Worm (Caenorhabditis elegans) whole organism, L1 larva: ENCODE data around the gene F54H5.5.

Source experiments
- C04F5.9 ChIP-seq: sonication (generic microtip); optimal IDR thresholded peaks from 2 replicates; lab custom pipeline; 2016; ENCODE audit warnings: missing genetic modification characterization, missing compliant biosample characterization
- F16B12.6 ChIP-seq: fragments of 150-350 bp; optimal IDR thresholded peaks from 2 replicates; lab custom pipeline; 2014; ENCODE audit warnings: missing biosample characterization, missing genetic modification characterization
- aha-1 ChIP-seq: fragments of 150-350 bp; optimal IDR thresholded peaks from 2 replicates; lab custom pipeline; 2014; ENCODE audit warnings: missing biosample characterization, missing genetic modification characterization
- ama-1 ChIP-seq: fragments of 150-350 bp; optimal IDR thresholded peaks from 2 replicates; lab custom pipeline; 2014
- blmp-1 ChIP-seq: fragments of 150-350 bp; optimal IDR thresholded peaks from 2 replicates; lab custom pipeline; 2014; ENCODE audit warnings: missing biosample characterization, missing genetic modification characterization
- ceh-63 ChIP-seq: fragments of 200-800 bp; sonication (Bioruptor generic); optimal IDR thresholded peaks from 2 replicates; lab custom pipeline; 2018; ENCODE audit warnings: mild to moderate bottlenecking, missing genetic modification characterization, missing compliant biosample characterization
- ceh-82 ChIP-seq, 3 experiments: fragments of 150-350 bp in 1 of 3; sonication (generic microtip) in 2 of 3; optimal IDR thresholded peaks; 2 replicates each; lab custom pipeline; 2014 to 2017; ENCODE audit warnings: missing biosample characterization in 3 of 3, missing genetic modification characterization in 3 of 3
- dsc-1 ChIP-seq: sonication (generic microtip); optimal IDR thresholded peaks from 2 replicates; lab custom pipeline; 2016; ENCODE audit warnings: mild to moderate bottlenecking, missing genetic modification characterization, missing compliant biosample characterization
- efl-1 ChIP-seq, 4 experiments: fragments of 150-350 bp; optimal IDR thresholded peaks in 3 of 4; peaks in 1 of 4; 1 replicate in 1 of 4; 2 replicates in 3 of 4; lab custom pipeline; 2014; ENCODE audit warnings: missing biosample characterization in 2 of 4, missing genetic modification characterization in 2 of 4, missing genetic modification reagents in 2 of 4
- egl-13 ChIP-seq: sonication (generic microtip); optimal IDR thresholded peaks from 2 replicates; lab custom pipeline; 2016; ENCODE audit warnings: missing genotype, missing genetic modification reagents, missing genetic modification characterization, missing compliant biosample characterization
- egl-27 ChIP-seq, 2 experiments: fragments of 150-350 bp in 1 of 2; sonication (generic microtip); optimal IDR thresholded peaks; 3 replicates each; lab custom pipeline; 2017 to 2018; ENCODE audit warnings: missing biosample characterization in 2 of 2, missing genetic modification characterization in 2 of 2, missing genetic modification reagents in 2 of 2
- elt-3 ChIP-seq, 6 experiments: fragments of 150-350 bp in 1 of 6; sonication (generic microtip); optimal IDR thresholded peaks; 2 replicates each; lab custom pipeline; 2017 to 2018; ENCODE audit warnings: missing biosample characterization in 6 of 6, missing genetic modification characterization in 6 of 6, inconsistent platforms in 1 of 6
- fkh-10 ChIP-seq: sonication (generic microtip); optimal IDR thresholded peaks from 2 replicates; lab custom pipeline; 2017; ENCODE audit warnings: missing biosample characterization, missing genetic modification reagents, missing genetic modification characterization
- fkh-4 ChIP-seq: sonication (generic microtip); optimal IDR thresholded peaks from 2 replicates; lab custom pipeline; 2016; ENCODE audit warnings: missing compliant biosample characterization, missing genetic modification characterization, borderline replicate concordance
- grh-1 ChIP-seq: fragments of 200-800 bp; sonication (Bioruptor generic); IDR thresholded peaks from 2 replicates; pipeline ENCODE4 v1.3.6; 2022; ENCODE audit warnings: missing genetic modification reagents, missing genetic modification characterization, missing compliant biosample characterization
- hlh-4 ChIP-seq: sonication (generic microtip); optimal IDR thresholded peaks from 2 replicates; lab custom pipeline; 2016; ENCODE audit warnings: mild to moderate bottlenecking, missing genetic modification characterization, missing compliant biosample characterization
- lin-14 ChIP-seq: fragments of 200-800 bp; sonication (Bioruptor generic); optimal IDR thresholded peaks from 2 replicates; lab custom pipeline; 2018; ENCODE audit warnings: mild to moderate bottlenecking, missing genetic modification characterization, moderate library complexity, missing compliant biosample characterization
- lin-15B ChIP-seq: fragments of 150-350 bp; sonication (generic microtip); optimal IDR thresholded peaks from 3 replicates; lab custom pipeline; 2014; ENCODE audit warnings: missing biosample characterization, missing genetic modification characterization
- lin-35 ChIP-seq, 2 experiments: fragments of 150-350 bp; optimal IDR thresholded peaks; 2 replicates each; lab custom pipeline; 2014; ENCODE audit warnings: missing biosample characterization in 2 of 2, missing genetic modification characterization in 2 of 2, missing genetic modification reagents in 2 of 2
- lsy-2 ChIP-seq, 2 experiments: fragments of 150-350 bp; optimal IDR thresholded peaks; 2 replicates each; lab custom pipeline; 2014; ENCODE audit warnings: missing biosample characterization in 2 of 2, missing genetic modification characterization in 2 of 2
- mab-9 ChIP-seq: fragments of 200-800 bp; sonication (Bioruptor generic); IDR thresholded peaks from 2 replicates; pipeline ENCODE4 v1.3.6; 2022; ENCODE audit warnings: missing genetic modification reagents, missing genetic modification characterization, missing compliant biosample characterization
- nhr-20 ChIP-seq: sonication (generic microtip); optimal IDR thresholded peaks from 2 replicates; lab custom pipeline; 2016; ENCODE audit warnings: mild to moderate bottlenecking, missing genetic modification characterization, missing compliant biosample characterization
- nhr-237 ChIP-seq: fragments of 150-350 bp; optimal IDR thresholded peaks from 2 replicates; lab custom pipeline; 2014; ENCODE audit warnings: missing biosample characterization, missing genetic modification characterization
- nhr-28 ChIP-seq: fragments of 150-350 bp; optimal IDR thresholded peaks from 2 replicates; lab custom pipeline; 2014; ENCODE audit warnings: missing biosample characterization, missing genetic modification characterization
- nhr-47 ChIP-seq: sonication (generic microtip); optimal IDR thresholded peaks from 2 replicates; lab custom pipeline; 2016; ENCODE audit warnings: mild to moderate bottlenecking, missing genetic modification characterization, moderate library complexity, missing compliant biosample characterization
- nhr-71 ChIP-seq: sonication (generic microtip); optimal IDR thresholded peaks from 2 replicates; lab custom pipeline; 2016; ENCODE audit warnings: mild to moderate bottlenecking, missing genetic modification characterization, moderate library complexity, missing compliant biosample characterization
- nhr-77 ChIP-seq: fragments of 150-350 bp; optimal IDR thresholded peaks from 2 replicates; lab custom pipeline; 2014; ENCODE audit warnings: missing biosample characterization, missing genetic modification characterization
- nhr-85 ChIP-seq: sonication (generic microtip); peaks from one replicate; lab custom pipeline; 2016; ENCODE audit warnings: missing genetic modification characterization, inconsistent platforms, missing compliant biosample characterization
- nhr-90 ChIP-seq: sonication (generic microtip); optimal IDR thresholded peaks from 2 replicates; lab custom pipeline; 2016; ENCODE audit warnings: mild to moderate bottlenecking, missing genetic modification characterization, missing compliant biosample characterization; ENCODE audit not compliant: poor library complexity
- pag-3 ChIP-seq: sonication (generic microtip); optimal IDR thresholded peaks from 2 replicates; lab custom pipeline; 2017; ENCODE audit warnings: missing genetic modification characterization, mild to moderate bottlenecking, missing compliant biosample characterization, antibody characterized with exemption, borderline replicate concordance; ENCODE audit not compliant: insufficient read depth
- pqm-1 ChIP-seq: sonication (generic microtip); optimal IDR thresholded peaks from 3 replicates; lab custom pipeline; 2017; ENCODE audit warnings: missing biosample characterization, missing genetic modification characterization
- rnt-1 ChIP-seq: sonication (generic microtip); optimal IDR thresholded peaks from 2 replicates; lab custom pipeline; 2016; ENCODE audit warnings: mild to moderate bottlenecking, missing genetic modification characterization, moderate library complexity, missing compliant biosample characterization
- skn-1 ChIP-seq: fragments of 150-350 bp; optimal IDR thresholded peaks from 2 replicates; lab custom pipeline; 2014; ENCODE audit warnings: missing biosample characterization, missing genetic modification characterization
- snu-23 ChIP-seq: sonication (generic microtip); optimal IDR thresholded peaks from 2 replicates; lab custom pipeline; 2016; ENCODE audit warnings: missing genetic modification characterization, missing compliant biosample characterization
- sptf-1 ChIP-seq: fragments of 150-350 bp; optimal IDR thresholded peaks from 2 replicates; lab custom pipeline; 2014; ENCODE audit warnings: missing biosample characterization, missing genetic modification characterization
- tlp-1 ChIP-seq: fragments of 150-350 bp; optimal IDR thresholded peaks from 2 replicates; lab custom pipeline; 2014; ENCODE audit warnings: missing biosample characterization, missing genetic modification characterization
- unc-130 ChIP-seq: fragments of 150-350 bp; optimal IDR thresholded peaks from 2 replicates; lab custom pipeline; 2017; ENCODE audit warnings: missing biosample characterization, missing genetic modification characterization, inconsistent platforms
- unc-62 ChIP-seq: fragments of 150-350 bp; optimal IDR thresholded peaks from 2 replicates; lab custom pipeline; 2014; ENCODE audit warnings: missing biosample characterization, missing genetic modification reagents, missing genetic modification characterization
- vab-15 ChIP-seq: sonication (generic microtip); optimal IDR thresholded peaks from 2 replicates; lab custom pipeline; 2017; ENCODE audit warnings: missing genotype, mild to moderate bottlenecking, missing genetic modification characterization, missing compliant biosample characterization
- xbp-1 ChIP-seq: sonication (generic microtip); optimal IDR thresholded peaks from 2 replicates; lab custom pipeline; 2016; ENCODE audit warnings: missing genetic modification characterization, missing compliant biosample characterization
- ztf-11 ChIP-seq, 2 experiments: sonication (generic microtip); optimal IDR thresholded peaks; 2 replicates each; lab custom pipeline; 2016 to 2017; ENCODE audit warnings: missing genetic modification characterization in 2 of 2, missing biosample characterization in 1 of 2, missing compliant biosample characterization in 1 of 2
- ztf-4 ChIP-seq: fragments of 150-350 bp; optimal IDR thresholded peaks from 2 replicates; lab custom pipeline; 2014; ENCODE audit warnings: missing biosample characterization, missing genetic modification characterization

F54H5.5 gene

ce11 chrII:6625302-6625701 is 1.8 kb downstream of the F54H5.5 start, which contains the start of gene F54H5.14:
F54H5.14 (minus strand) TSS chrII:6625402.
- TF ChIP-seq nhr-237 (no peak), fkh-4 (tag; lab: Kevin White, UChicago) (no peak), efl-1 (optimal IDR thresholded peaks at IDR 0.05; lab: Kevin White, UChicago) (no peak), efl-1 (GFP tag; optimal IDR thresholded peaks at IDR 0.05 in 1 of 2; lab: Kevin White, UChicago) (no peak), nhr-90 (tag; lab: Kevin White, UChicago) (no peak), rnt-1 (tag; lab: Kevin White, UChicago) (no peak), ztf-4 (tag; lab: Kevin White, UChicago) (no peak), hlh-4 (tag; lab: Kevin White, UChicago) (no peak), lin-35 (GFP tag; optimal IDR thresholded peaks at IDR 0.05; lab: Kevin White, UChicago) (no peak), ztf-11 (tag; optimal IDR thresholded peaks at IDR 0.05; lab: Kevin White, UChicago) (no peak), F16B12.6 (no peak), nhr-47 (no peak), pqm-1 (tag; lab: Kevin White, UChicago) (no peak), egl-27 (tag; optimal IDR thresholded peaks at IDR 0.05; lab: Kevin White, UChicago) (no peak), nhr-85 (no peak), lin-15B (no peak), egl-13 (no peak)

- no peak for TF ChIP-seq grh-1 (GFP tag; lab: Robert Waterston, UW)
- no peak for TF ChIP-seq ama-1 (lab: Kevin White, UChicago)
- no peak for TF ChIP-seq sptf-1 (tag; lab: Kevin White, UChicago)
- TF ChIP-seq nhr-77 (tag; lab: Kevin White, UChicago): no peak
- TF ChIP-seq ceh-82 (tag; optimal IDR thresholded peaks at IDR 0.05; lab: Kevin White, UChicago): no peak
- no peak for TF ChIP-seq lin-14 (GFP tag; lab: Kevin White, UChicago)
- no peak for TF ChIP-seq F16B12.6
- no peak for TF ChIP-seq skn-1 (tag; lab: Kevin White, UChicago)
- no peak for TF ChIP-seq nhr-71
- no peak for TF ChIP-seq aha-1 (tag; lab: Kevin White, UChicago)
- no peak for TF ChIP-seq hlh-4 (tag; lab: Kevin White, UChicago)
- TF ChIP-seq lin-15B: no peak
These were observed 5.2 kb downstream of the F54H5.5 start, which contains the start of gene F54H5.3 for ce11 chrII:6621886-6622285. F54H5.3 (plus strand) TSS chrII:6622186.

- TF ChIP-seq dsc-1 (no peak), ceh-63 (GFP tag; lab: Kevin White, UChicago) (no peak), nhr-85 (peak; percentile 86), aha-1 (tag; lab: Kevin White, UChicago) (no peak), lin-35 (GFP tag; optimal IDR thresholded peaks at IDR 0.05; lab: Kevin White, UChicago) (peak in 1 of 2 experiments; percentile 13), elt-3 (tag; optimal IDR thresholded peaks at IDR 0.05; lab: Kevin White, UChicago) (peak in 3 of 6 experiments; percentile 21 to 79 (median 24)), lin-14 (GFP tag; lab: Kevin White, UChicago) (peak; percentile 30), lsy-2 (tag; optimal IDR thresholded peaks at IDR 0.05; lab: Kevin White, UChicago) (peak in 1 of 2 experiments; percentile 32), nhr-71 (peak; percentile 12), snu-23 (peak; percentile 21), blmp-1 (tag; lab: Kevin White, UChicago) (peak; percentile 73), pag-3 (tag; lab: Kevin White, UChicago) (no peak), nhr-20 (tag; lab: Kevin White, UChicago) (peak; percentile 5), vab-15 (tag; lab: Kevin White, UChicago) (peak; percentile 27)
These were observed 8.1 kb downstream of the F54H5.5 start for ce11 chrII:6619007-6619406.

- TF ChIP-seq nhr-20 (tag; lab: Kevin White, UChicago) (no peak), unc-130 (tag; lab: Kevin White, UChicago) (no peak), fkh-10 (GFP tag; lab: Kevin White, UChicago) (no peak), C04F5.9 (no peak), egl-27 (tag; optimal IDR thresholded peaks at IDR 0.05; lab: Kevin White, UChicago) (no peak), skn-1 (tag; lab: Kevin White, UChicago) (no peak), nhr-71 (no peak), fkh-4 (tag; lab: Kevin White, UChicago) (no peak), mab-9 (GFP tag; lab: Robert Waterston, UW) (no peak), nhr-237 (no peak), unc-62 (no peak), pag-3 (tag; lab: Kevin White, UChicago) (peak; percentile 53), elt-3 (tag; optimal IDR thresholded peaks at IDR 0.05; lab: Kevin White, UChicago) (peak in 1 of 6 experiments; percentile 17), nhr-90 (tag; lab: Kevin White, UChicago) (no peak), nhr-28 (tag; lab: Kevin White, UChicago) (no peak), xbp-1 (no peak), blmp-1 (tag; lab: Kevin White, UChicago) (peak; percentile 59), tlp-1 (tag; lab: Kevin White, UChicago) (no peak), rnt-1 (tag; lab: Kevin White, UChicago) (no peak)
These were observed 10.3 kb downstream of the F54H5.5 start, which contains the start of gene klf-3 for ce11 chrII:6616770-6617169. klf-3 (plus strand) TSS chrII:6616878.
